Fruit fly (Drosophila melanogaster) whole organism, embryonic: ENCODE data around the gene CG46462.

Experiments
- Abd-B ChIP-seq: fragments of 200-800 bp; sonication (Bioruptor generic); optimal IDR thresholded peaks from 2 replicates; lab custom pipeline; 2018; ENCODE audit warnings: missing biosample characterization, mild to moderate bottlenecking, missing genetic modification characterization, moderate library complexity
- Ada2b ChIP-seq: fragments of 200-800 bp; sonication (Bioruptor generic); IDR thresholded peaks from 2 replicates; pipeline ENCODE4 v1.3.6; 2022; ENCODE audit warnings: missing biosample characterization, missing genetic modification characterization
- B-H1 ChIP-seq: fragments of 200-800 bp; sonication (Bioruptor generic); IDR thresholded peaks from 3 replicates; pipeline ENCODE4 v1.3.6; 2022; ENCODE audit warnings: missing biosample characterization, missing genetic modification characterization
- CG10267 ChIP-seq: fragments of 200-800 bp; sonication (Bioruptor generic); optimal IDR thresholded peaks from 2 replicates; lab custom pipeline; 2018; ENCODE audit warnings: missing biosample characterization, mild to moderate bottlenecking, missing genetic modification characterization, moderate library complexity
- CG10366 ChIP-seq: fragments of 200-800 bp; sonication (Bioruptor generic); IDR thresholded peaks from 2 replicates; pipeline ENCODE4 v1.3.6; 2022; ENCODE audit warnings: missing biosample characterization, missing genetic modification characterization
- CG14441 ChIP-seq: fragments of 200-800 bp; sonication (Bioruptor generic); IDR thresholded peaks from 2 replicates; pipeline ENCODE4 v1.3.6; 2022; ENCODE audit warnings: missing biosample characterization, missing genetic modification characterization
- CG15011 ChIP-seq: fragments of 200-800 bp; sonication (Bioruptor generic); optimal IDR thresholded peaks from 3 replicates; lab custom pipeline; 2018; ENCODE audit warnings: missing biosample characterization, mild to moderate bottlenecking, missing genetic modification characterization
- CG1529 ChIP-seq: fragments of 200-800 bp; sonication (Bioruptor generic); optimal IDR thresholded peaks from 3 replicates; lab custom pipeline; 2018; ENCODE audit warnings: missing biosample characterization, missing genetic modification characterization
- CG15514 ChIP-seq: fragments of 200-800 bp; sonication (Bioruptor generic); optimal IDR thresholded peaks from 3 replicates; lab custom pipeline; 2017; ENCODE audit warnings: missing biosample characterization, missing genetic modification characterization, mild to moderate bottlenecking, moderate library complexity, missing genetic modification reagents
- CG1647 ChIP-seq: fragments of 200-800 bp; sonication (Bioruptor generic); optimal IDR thresholded peaks from 3 replicates; lab custom pipeline; 2016; ENCODE audit warnings: missing biosample characterization, missing genetic modification characterization
- CG17802 ChIP-seq: fragments of 200-800 bp; sonication (Bioruptor generic); optimal IDR thresholded peaks from 2 replicates; lab custom pipeline; 2018; ENCODE audit warnings: missing biosample characterization, mild to moderate bottlenecking, missing genetic modification characterization, moderate library complexity
- CG17912 ChIP-seq: fragments of 200-800 bp; sonication (Bioruptor generic); optimal IDR thresholded peaks from 2 replicates; lab custom pipeline; 2018; ENCODE audit warnings: missing biosample characterization, mild to moderate bottlenecking, missing genetic modification characterization
- CG18476 ChIP-seq: fragments of 200-800 bp; sonication (Bioruptor generic); optimal IDR thresholded peaks from 2 replicates; lab custom pipeline; 2016; ENCODE audit warnings: missing biosample characterization, mild to moderate bottlenecking, missing genetic modification characterization
- CG2199 ChIP-seq: fragments of 200-800 bp; sonication (Bioruptor generic); IDR thresholded peaks from 3 replicates; pipeline ENCODE4 v1.3.6; 2022; ENCODE audit warnings: missing biosample characterization, missing genetic modification characterization
- CG32532 ChIP-seq: fragments of 200-800 bp; sonication (Bioruptor generic); IDR thresholded peaks from 2 replicates; pipeline ENCODE4 v1.3.6; 2022; ENCODE audit warnings: missing biosample characterization, missing genetic modification characterization
- CG4404 ChIP-seq: fragments of 200-800 bp; sonication (Bioruptor generic); IDR thresholded peaks from 2 replicates; pipeline ENCODE4 v1.3.6; 2022; ENCODE audit warnings: missing biosample characterization, missing genetic modification characterization
- CG4854 ChIP-seq: fragments of 200-800 bp; sonication (Bioruptor generic); optimal IDR thresholded peaks from 2 replicates; lab custom pipeline; 2016; ENCODE audit warnings: missing biosample characterization, missing genetic modification characterization, inconsistent platforms
- CG8290 ChIP-seq, 3 experiments: fragments of 200-800 bp; sonication (Bioruptor generic); optimal IDR thresholded peaks; 2 replicates each; lab custom pipeline; 2016 to 2019; ENCODE audit warnings: missing biosample characterization in 3 of 3, missing genetic modification characterization in 3 of 3, mild to moderate bottlenecking in 2 of 3, moderate library complexity in 1 of 3
- Ets65A ChIP-seq: fragments of 200-800 bp; sonication (Bioruptor generic); peaks from one replicate; lab custom pipeline; 2016; ENCODE audit warnings: missing biosample characterization, missing genetic modification characterization
- H2.0 ChIP-seq: fragments of 200-800 bp; sonication (Bioruptor generic); IDR thresholded peaks from 2 replicates; pipeline ENCODE4 v1.3.6; 2022; ENCODE audit warnings: missing biosample characterization, missing genetic modification characterization
- HLH4C ChIP-seq: fragments of 200-800 bp; sonication (Bioruptor generic); IDR thresholded peaks from 3 replicates; pipeline ENCODE4 v1.3.6; 2022; ENCODE audit warnings: missing biosample characterization, missing genetic modification characterization; ENCODE audit not compliant: partially characterized antibody
- HLH54F ChIP-seq: fragments of 200-800 bp; sonication (Bioruptor generic); optimal IDR thresholded peaks from 3 replicates; lab custom pipeline; 2016; ENCODE audit warnings: missing biosample characterization, missing genetic modification characterization
- Kr ChIP-seq: fragments of 200-800 bp; sonication (Bioruptor generic); optimal IDR thresholded peaks from 2 replicates; lab custom pipeline; 2017; ENCODE audit warnings: missing biosample characterization, mild to moderate bottlenecking, missing genetic modification characterization
- Lim3 ChIP-seq: fragments of 200-800 bp; sonication (Bioruptor generic); IDR thresholded peaks from 2 replicates; pipeline ENCODE4 v1.3.6; 2022; ENCODE audit warnings: missing biosample characterization, missing genetic modification characterization
- MTF-1 ChIP-seq: fragments of 200-800 bp; sonication (Bioruptor generic); optimal IDR thresholded peaks from 2 replicates; lab custom pipeline; 2018; ENCODE audit warnings: missing biosample characterization, mild to moderate bottlenecking, missing genetic modification characterization, borderline replicate concordance
- Mad ChIP-seq: fragments of 200-800 bp; sonication (Bioruptor generic); optimal IDR thresholded peaks from 2 replicates; lab custom pipeline; 2016; ENCODE audit warnings: missing biosample characterization, missing genetic modification characterization
- Mrtf ChIP-seq: fragments of 200-800 bp; sonication (Bioruptor generic); IDR thresholded peaks from 3 replicates; pipeline ENCODE4 v1.3.6; 2022; ENCODE audit warnings: missing biosample characterization, missing genetic modification characterization
- Sox102F ChIP-seq: fragments of 200-800 bp; sonication (Bioruptor generic); optimal IDR thresholded peaks from 2 replicates; lab custom pipeline; 2018; ENCODE audit warnings: missing biosample characterization, mild to moderate bottlenecking, missing genetic modification characterization, moderate library complexity
- cas ChIP-seq: fragments of 200-800 bp; sonication (Bioruptor generic); IDR thresholded peaks from 2 replicates; pipeline ENCODE4 v1.3.6; 2022; ENCODE audit warnings: missing biosample characterization, missing genetic modification characterization
- cato ChIP-seq: fragments of 200-800 bp; sonication (Bioruptor generic); optimal IDR thresholded peaks from 2 replicates; lab custom pipeline; 2016; ENCODE audit warnings: missing biosample characterization, missing genetic modification characterization, borderline replicate concordance
- disco-r ChIP-seq: fragments of 200-800 bp; sonication (Bioruptor generic); optimal IDR thresholded peaks from 2 replicates; lab custom pipeline; 2016; ENCODE audit warnings: missing biosample characterization, missing genetic modification characterization
- dmrt99B ChIP-seq: fragments of 200-800 bp; sonication (Bioruptor generic); optimal IDR thresholded peaks from 2 replicates; lab custom pipeline; 2018; ENCODE audit warnings: missing biosample characterization, mild to moderate bottlenecking, missing genetic modification characterization, moderate library complexity
- eve ChIP-seq, 2 experiments: fragments of >200 bp; optimal IDR thresholded peaks; 2 replicates each; lab custom pipeline; 2017; ENCODE audit warnings: missing biosample characterization in 2 of 2, missing genetic modification characterization in 2 of 2
- fd96Cb ChIP-seq: fragments of 200-800 bp; sonication (Bioruptor generic); optimal IDR thresholded peaks from 2 replicates; lab custom pipeline; 2018; ENCODE audit warnings: missing biosample characterization, mild to moderate bottlenecking, missing genetic modification characterization, moderate library complexity
- ftz-f1 ChIP-seq: fragments of 200-800 bp; sonication (Bioruptor generic); optimal IDR thresholded peaks from 2 replicates; lab custom pipeline; 2016; ENCODE audit warnings: missing biosample characterization, missing genetic modification characterization
- gsb ChIP-seq: fragments of 200-800 bp; sonication (Bioruptor generic); IDR thresholded peaks from 2 replicates; pipeline ENCODE4 v1.3.6; 2022; ENCODE audit warnings: missing biosample characterization, missing genetic modification characterization
- lab ChIP-seq: fragments of 200-800 bp; sonication (Bioruptor generic); optimal IDR thresholded peaks from 3 replicates; lab custom pipeline; 2017; ENCODE audit warnings: missing biosample characterization, missing genetic modification characterization, mild to moderate bottlenecking, moderate library complexity, missing genetic modification reagents
- lilli ChIP-seq: fragments of 200-800 bp; sonication (Bioruptor generic); optimal IDR thresholded peaks from 3 replicates; lab custom pipeline; 2016; ENCODE audit warnings: missing biosample characterization, missing genetic modification characterization
- mirr ChIP-seq: fragments of 200-800 bp; sonication (Bioruptor generic); optimal IDR thresholded peaks from 3 replicates; lab custom pipeline; 2018; ENCODE audit warnings: missing biosample characterization, mild to moderate bottlenecking, missing genetic modification characterization
- nom ChIP-seq: fragments of 200-800 bp; sonication (Bioruptor generic); optimal IDR thresholded peaks from 2 replicates; lab custom pipeline; 2017; ENCODE audit warnings: missing biosample characterization, missing genetic modification characterization, mild to moderate bottlenecking, moderate library complexity, missing genetic modification reagents
- odd ChIP-seq: fragments of 200-800 bp; sonication (Bioruptor generic); optimal IDR thresholded peaks from 2 replicates; lab custom pipeline; 2017; ENCODE audit warnings: missing biosample characterization, mild to moderate bottlenecking, missing genetic modification characterization
- pan ChIP-seq, 4 experiments: fragments of >200 bp in 3 of 4; fragments of 200-800 bp in 1 of 4; sonication (Bioruptor generic) in 1 of 4; optimal IDR thresholded peaks in 3 of 4; IDR thresholded peaks in 1 of 4; 2 replicates each; pipeline versions ENCODE4 v1.3.6 to Lab custom; 2017 to 2022; ENCODE audit warnings: missing biosample characterization in 2 of 4, missing genetic modification characterization in 2 of 4, mixed read lengths in 1 of 4
- ranshi ChIP-seq: fragments of 200-800 bp; sonication (Bioruptor generic); IDR thresholded peaks from 2 replicates; pipeline ENCODE4 v1.3.6; 2022; ENCODE audit warnings: missing biosample characterization, missing genetic modification characterization
- schlank ChIP-seq: fragments of 200-800 bp; sonication (Bioruptor generic); optimal IDR thresholded peaks from 2 replicates; lab custom pipeline; 2018; ENCODE audit warnings: missing biosample characterization, mild to moderate bottlenecking, missing genetic modification characterization
- ssp ChIP-seq: fragments of 200-800 bp; sonication (Bioruptor generic); IDR thresholded peaks from 2 replicates; pipeline ENCODE4 v1.3.6; 2022; ENCODE audit warnings: missing biosample characterization, missing genetic modification characterization
- tin ChIP-seq: fragments of 200-800 bp; sonication (Bioruptor generic); optimal IDR thresholded peaks from 3 replicates; lab custom pipeline; 2016; ENCODE audit warnings: missing biosample characterization, missing genetic modification characterization
- trem ChIP-seq: fragments of 200-800 bp; optimal IDR thresholded peaks from 3 replicates; lab custom pipeline; 2019; ENCODE audit warnings: missing biosample characterization, mild to moderate bottlenecking, missing genetic modification characterization, moderate library complexity
- usp ChIP-seq: fragments of >200 bp; optimal IDR thresholded peaks from 2 replicates; lab custom pipeline; 2017; ENCODE audit warnings: missing biosample characterization, missing genetic modification characterization
- zfh1 ChIP-seq: fragments of 200-800 bp; sonication (Bioruptor generic); IDR thresholded peaks from 3 replicates; pipeline ENCODE4 v1.3.6; 2022; ENCODE audit warnings: missing biosample characterization, missing genetic modification characterization

The CG46462 gene

dm6 chr3L:19928435-19929011 lies 3.0 kb upstream of the CG46462 start, which contains the start of the genes CG8004 and RhoGDI (continued):
- TF ChIP-seq H2.0 (GFP tag; lab: Robert Waterston, UW) = peak; percentile 52; the same call in 1 of the 2 replicates
- no peak for TF ChIP-seq CG15011
- no peak for TF ChIP-seq MTF-1 (GFP tag; lab: Kevin White, UChicago)
- TF ChIP-seq disco-r (GFP tag; lab: Kevin White, UChicago) = peak; percentile 35
- TF ChIP-seq Lim3 (GFP tag; lab: Robert Waterston, UW) = no peak
- TF ChIP-seq eve (GFP tag; optimal IDR thresholded peaks at IDR 0.05; lab: Kevin White, UChicago) = no peak
- TF ChIP-seq tin (GFP tag; lab: Kevin White, UChicago) = peak; percentile 75
- TF ChIP-seq CG1647 (GFP tag; lab: Kevin White, UChicago) = peak; percentile 63
- no peak for TF ChIP-seq CG4404
- peak; percentile 83 for TF ChIP-seq CG15514 (GFP tag; lab: Kevin White, UChicago)
- peak; percentile 61 for TF ChIP-seq CG10366 (GFP tag; lab: Robert Waterston, UW)
- TF ChIP-seq trem (tag; lab: Kevin White, UChicago) = peak; percentile 90
- TF ChIP-seq ftz-f1 (GFP tag; lab: Kevin White, UChicago) = peak; percentile 14
- TF ChIP-seq Mrtf (GFP tag; lab: Robert Waterston, UW) = no peak
- peak; percentile 59 for TF ChIP-seq ranshi
- peak; percentile 91 for TF ChIP-seq Ets65A (GFP tag; lab: Kevin White, UChicago)
- peak; percentile 62 for TF ChIP-seq Abd-B (GFP tag; lab: Kevin White, UChicago)
- peak; percentile 44; the same call in 2 of the 3 replicates for TF ChIP-seq zfh1 (GFP tag; lab: Robert Waterston, UW)
- TF ChIP-seq mirr (GFP tag; lab: Kevin White, UChicago) = no peak
- TF ChIP-seq odd (GFP tag; lab: Kevin White, UChicago) = no peak
- TF ChIP-seq dmrt99B (tag; lab: Kevin White, UChicago) = peak; percentile 37
- TF ChIP-seq CG1529 (GFP tag; lab: Kevin White, UChicago) = no peak
- peak; percentile 78 for TF ChIP-seq CG10267 (tag; lab: Kevin White, UChicago)
- peak; percentile 79 for TF ChIP-seq CG17802 (tag; lab: Kevin White, UChicago)
- TF ChIP-seq nom = peak; percentile 5
- TF ChIP-seq fd96Cb = peak; percentile 53
- peak; percentile 73 for TF ChIP-seq Mad (GFP tag; lab: Kevin White, UChicago)
- TF ChIP-seq CG2199 (GFP tag; lab: Robert Waterston, UW) = no peak
- peak; percentile 23; the same call in 1 of the 3 replicates for TF ChIP-seq B-H1 (GFP tag; lab: Robert Waterston, UW)
- peak; percentile 86 for TF ChIP-seq lilli (GFP tag; lab: Kevin White, UChicago)
- TF ChIP-seq usp (GFP tag; lab: Kevin White, UChicago) = no peak
- TF ChIP-seq CG8290 (GFP tag; optimal IDR thresholded peaks at IDR 0.05; lab: Kevin White, UChicago) = peak; percentile 39
- peak in 1 of 2 experiments; percentile 30 for TF ChIP-seq CG8290 (tag; optimal IDR thresholded peaks at IDR 0.05; lab: Kevin White, UChicago)
- no peak for TF ChIP-seq cas (GFP tag; lab: Robert Waterston, UW)
- TF ChIP-seq ssp (GFP tag; lab: Robert Waterston, UW) = peak; percentile 88
- TF ChIP-seq CG17912 (GFP tag; lab: Kevin White, UChicago) = no peak
- TF ChIP-seq HLH54F (GFP tag; lab: Kevin White, UChicago) = peak; percentile 76
- TF ChIP-seq gsb (GFP tag; lab: Robert Waterston, UW) = no peak
- peak; percentile 74 for TF ChIP-seq CG18476 (GFP tag; lab: Kevin White, UChicago)
- no peak for TF ChIP-seq pan (optimal IDR thresholded peaks at IDR 0.05; lab: Kevin White, UChicago)
- TF ChIP-seq pan (GFP tag; optimal IDR thresholded peaks at IDR 0.05 in 1 of 2, IDR thresholded peaks at IDR 0.05 in 1 of 2) = peak in 1 of 2 experiments; percentile 75
- peak; percentile 79 for TF ChIP-seq lab (GFP tag; lab: Kevin White, UChicago)
- peak; percentile 40 for TF ChIP-seq cato (GFP tag; lab: Kevin White, UChicago)
- TF ChIP-seq CG14441 (GFP tag; lab: Robert Waterston, UW) = peak; percentile 53
- no peak for TF ChIP-seq HLH4C (GFP tag; lab: Robert Waterston, UW)
- peak; percentile 63 for TF ChIP-seq Sox102F (GFP tag; lab: Kevin White, UChicago)
- TF ChIP-seq Kr (GFP tag; lab: Kevin White, UChicago) = no peak
- peak; percentile 76 for TF ChIP-seq CG32532 (GFP tag; lab: Robert Waterston, UW)
- TF ChIP-seq Ada2b = peak; percentile 46
- TF ChIP-seq CG4854 = peak; percentile 41
- no peak for TF ChIP-seq schlank
